Worm (Caenorhabditis elegans) whole organism, L4/young adult: Measurements from ENCODE around the gene Y50E8A.2.

Source experiments
- dao-5 ChIP-seq: sonication (generic microtip); optimal IDR thresholded peaks from 2 replicates; lab custom pipeline; 2016; ENCODE audit warnings: missing genotype, missing genetic modification characterization, moderate library complexity, missing compliant biosample characterization
- him-1 ChIP-seq: sonication (generic microtip); optimal IDR thresholded peaks from 2 replicates; lab custom pipeline; 2016; ENCODE audit warnings: missing genotype, missing genetic modification reagents, missing genetic modification characterization, missing compliant biosample characterization

DNA sequence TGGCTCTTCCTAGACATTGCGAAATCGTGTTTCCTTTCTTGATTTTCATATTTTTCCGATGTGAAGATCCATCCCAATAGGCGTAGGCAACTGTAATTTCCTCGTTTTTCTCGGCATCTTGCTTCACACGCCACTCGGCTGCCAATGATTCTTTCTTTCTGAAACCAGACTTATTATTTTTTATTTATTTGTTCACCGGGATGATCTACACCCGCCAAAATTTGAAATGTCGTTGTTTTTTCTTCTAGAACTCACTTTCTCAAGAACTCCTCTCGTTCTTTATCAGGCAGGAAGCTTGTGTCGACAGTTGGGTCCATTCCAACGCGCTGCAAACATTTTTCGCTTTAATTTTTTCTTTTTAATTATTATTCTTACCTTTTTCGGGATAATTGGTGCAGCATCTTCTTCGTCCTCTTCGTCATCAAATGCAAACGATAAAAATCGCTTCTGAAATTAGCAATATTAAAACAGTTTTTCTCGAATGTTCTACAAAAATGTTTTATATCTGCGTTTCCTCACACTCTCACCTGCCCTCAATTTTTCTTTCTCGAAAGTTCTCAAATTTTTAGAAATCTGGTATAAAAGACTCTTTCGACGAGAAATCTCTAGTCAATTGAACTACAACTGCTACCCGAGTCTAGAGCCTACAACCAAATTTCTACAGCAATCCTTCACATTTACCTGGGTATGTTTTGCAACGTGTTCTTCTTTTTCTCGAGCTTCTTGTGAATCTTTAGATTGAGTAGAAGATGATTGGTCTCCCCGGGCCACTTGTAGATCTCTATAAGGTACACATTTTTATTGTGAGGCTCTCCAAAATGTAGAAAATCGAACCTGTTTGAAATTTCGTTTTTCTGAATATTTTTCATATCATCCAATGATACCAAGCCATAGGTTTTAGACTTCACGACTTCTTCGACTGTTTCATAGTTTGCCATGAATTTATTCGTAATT, 44.0 kb downstream of the Y50E8A.2 start, which contains the start of gene hsp-90:
- no peak for TF ChIP-seq dao-5
- no peak for TF ChIP-seq him-1
